Fruit fly (Drosophila melanogaster) whole organism, embryonic: ENCODE data around the gene GIIIspla2.

Experiments
- Atf-2 ChIP-seq: fragments of 200-800 bp; sonication (Bioruptor generic); optimal IDR thresholded peaks from 2 replicates; lab custom pipeline; 2016; ENCODE audit warnings: missing biosample characterization, missing genetic modification characterization
- Atf6 ChIP-seq: fragments of 200-800 bp; sonication (Bioruptor generic); IDR thresholded peaks from 2 replicates; pipeline ENCODE4 v1.3.6; 2022; ENCODE audit warnings: missing biosample characterization, missing genetic modification characterization
- CG10274 ChIP-seq: fragments of 200-800 bp; sonication (Bioruptor generic); optimal IDR thresholded peaks from 3 replicates; lab custom pipeline; 2017; ENCODE audit warnings: missing biosample characterization, mild to moderate bottlenecking, missing genetic modification characterization
- CG10543 ChIP-seq: fragments of 200-800 bp; sonication (Bioruptor generic); optimal IDR thresholded peaks from 3 replicates; lab custom pipeline; 2017; ENCODE audit warnings: missing biosample characterization, mild to moderate bottlenecking, missing genetic modification characterization, moderate library complexity
- CG13424 ChIP-seq: fragments of 200-800 bp; sonication (Bioruptor generic); optimal IDR thresholded peaks from 2 replicates; lab custom pipeline; 2019; ENCODE audit warnings: missing biosample characterization, mild to moderate bottlenecking, missing genetic modification characterization, moderate library complexity
- CG17829 ChIP-seq: fragments of 200-800 bp; optimal IDR thresholded peaks from 2 replicates; lab custom pipeline; 2019; ENCODE audit warnings: missing biosample characterization, mild to moderate bottlenecking, missing genetic modification characterization, moderate library complexity
- CG32767 ChIP-seq: fragments of 200-800 bp; sonication (Bioruptor generic); IDR thresholded peaks from 2 replicates; pipeline ENCODE4 v1.3.6; 2022; ENCODE audit warnings: missing biosample characterization, missing genetic modification characterization
- CG3281 ChIP-seq: fragments of 200-800 bp; sonication (Bioruptor generic); optimal IDR thresholded peaks from 3 replicates; lab custom pipeline; 2017; ENCODE audit warnings: missing biosample characterization, mild to moderate bottlenecking, missing genetic modification characterization
- CG4360 ChIP-seq: fragments of 200-800 bp; sonication (Bioruptor generic); IDR thresholded peaks from 2 replicates; pipeline ENCODE4 v1.3.6; 2022; ENCODE audit warnings: missing biosample characterization, missing genetic modification characterization
- CG6683 ChIP-seq: fragments of 200-800 bp; sonication (Bioruptor generic); optimal IDR thresholded peaks from 2 replicates; lab custom pipeline; 2017; ENCODE audit warnings: missing biosample characterization, mild to moderate bottlenecking, missing genetic modification characterization, missing genetic modification reagents
- CG7372 ChIP-seq: fragments of 200-800 bp; sonication (Bioruptor generic); IDR thresholded peaks from 2 replicates; pipeline ENCODE4 v1.3.6; 2022; ENCODE audit warnings: missing biosample characterization, missing genetic modification characterization
- CG7556 ChIP-seq: fragments of 200-800 bp; sonication (Bioruptor generic); optimal IDR thresholded peaks from 2 replicates; lab custom pipeline; 2017; ENCODE audit warnings: missing biosample characterization, mild to moderate bottlenecking, missing genetic modification characterization
- CG9817 ChIP-seq: fragments of 200-800 bp; sonication (Bioruptor generic); optimal IDR thresholded peaks from 2 replicates; lab custom pipeline; 2018; ENCODE audit warnings: missing biosample characterization, mild to moderate bottlenecking, missing genetic modification characterization, moderate library complexity
- CTCF ChIP-seq: fragments of 200-800 bp; sonication (Bioruptor generic); optimal IDR thresholded peaks from 2 replicates; lab custom pipeline; 2017; ENCODE audit warnings: missing biosample characterization, mild to moderate bottlenecking, missing genetic modification characterization, moderate library complexity
- D ChIP-seq, 2 experiments: fragments of 200-800 bp in 1 of 2; fragments of >200 bp in 1 of 2; sonication (Bioruptor generic) in 1 of 2; optimal IDR thresholded peaks; 2 replicates in 1 of 2; 3 replicates in 1 of 2; lab custom pipeline; 2017; ENCODE audit warnings: mild to moderate bottlenecking in 1 of 2, missing biosample characterization in 1 of 2, missing genetic modification characterization in 1 of 2, missing genetic modification reagents in 1 of 2
- Deaf1 ChIP-seq: fragments of 200-800 bp; optimal IDR thresholded peaks from 3 replicates; lab custom pipeline; 2019; ENCODE audit warnings: missing biosample characterization, mild to moderate bottlenecking, missing genetic modification characterization, moderate library complexity
- ERR ChIP-seq: fragments of 200-800 bp; sonication (Bioruptor generic); optimal IDR thresholded peaks from 2 replicates; lab custom pipeline; 2016; ENCODE audit warnings: missing biosample characterization, missing genetic modification characterization
- Eip74EF ChIP-seq, 2 experiments: fragments of 200-800 bp in 1 of 2; fragments of >200 bp in 1 of 2; sonication (Bioruptor generic) in 1 of 2; optimal IDR thresholded peaks; 2 replicates each; lab custom pipeline; 2017 to 2019; ENCODE audit warnings: missing biosample characterization in 2 of 2, missing genetic modification characterization in 2 of 2, mild to moderate bottlenecking in 1 of 2, moderate library complexity in 1 of 2
- GATAe ChIP-seq: fragments of 200-800 bp; sonication (Bioruptor generic); conservative IDR thresholded peaks from 2 replicates; pipeline ENCODE4 v1.3.6; 2022; ENCODE audit warnings: missing biosample characterization, missing genetic modification characterization
- HLH3B ChIP-seq: fragments of 200-800 bp; sonication (Bioruptor generic); IDR thresholded peaks from 2 replicates; pipeline ENCODE4 v1.3.6; 2022; ENCODE audit warnings: missing biosample characterization, missing genetic modification characterization
- HmgZ ChIP-seq: fragments of 200-800 bp; sonication (Bioruptor generic); optimal IDR thresholded peaks from 2 replicates; lab custom pipeline; 2018; ENCODE audit warnings: missing biosample characterization, mild to moderate bottlenecking, missing genetic modification characterization
- Hr3 ChIP-seq: fragments of 200-800 bp; sonication (Bioruptor generic); optimal IDR thresholded peaks from 3 replicates; lab custom pipeline; 2016; ENCODE audit warnings: missing biosample characterization, missing genetic modification characterization
- Lpt ChIP-seq: fragments of >200 bp; optimal IDR thresholded peaks from 2 replicates; lab custom pipeline; 2018; ENCODE audit warnings: missing biosample characterization, missing genetic modification characterization
- MBD-R2 ChIP-seq: fragments of 200-800 bp; sonication (Bioruptor generic); IDR thresholded peaks from 2 replicates; pipeline ENCODE4 v1.3.6; 2022; ENCODE audit warnings: missing biosample characterization, missing genetic modification characterization
- Med ChIP-seq: fragments of 200-800 bp; sonication (Bioruptor generic); peaks from one replicate; lab custom pipeline; 2016; ENCODE audit warnings: missing biosample characterization, missing genetic modification characterization, mild to moderate bottlenecking, inconsistent platforms, moderate library complexity
- Meics ChIP-seq: fragments of 200-800 bp; sonication (Bioruptor generic); optimal IDR thresholded peaks from 2 replicates; lab custom pipeline; 2017; ENCODE audit warnings: missing biosample characterization, mild to moderate bottlenecking, missing genetic modification characterization
- NK7.1 ChIP-seq: fragments of 200-800 bp; sonication (Bioruptor generic); optimal IDR thresholded peaks from 3 replicates; lab custom pipeline; 2016; ENCODE audit warnings: missing biosample characterization, missing genetic modification characterization
- Ravus ChIP-seq: fragments of 200-800 bp; sonication (Bioruptor generic); IDR thresholded peaks from 2 replicates; pipeline ENCODE4 v1.3.6; 2022; ENCODE audit warnings: missing biosample characterization, missing genetic modification characterization
- Taf1 ChIP-seq: fragments of 200-800 bp; sonication (Bioruptor generic); IDR thresholded peaks from 2 replicates; pipeline ENCODE4 v1.3.6; 2022; ENCODE audit warnings: missing biosample characterization, missing genetic modification characterization
- Xbp1 ChIP-seq: fragments of 200-800 bp; sonication (Bioruptor generic); optimal IDR thresholded peaks from 3 replicates; lab custom pipeline; 2016; ENCODE audit warnings: missing biosample characterization, mild to moderate bottlenecking, missing genetic modification characterization
- cad ChIP-seq: fragments of >200 bp; optimal IDR thresholded peaks from 2 replicates; lab custom pipeline; 2017; ENCODE audit warnings: missing biosample characterization, missing genetic modification characterization
- chif ChIP-seq, 2 experiments: fragments of 200-800 bp; sonication (Bioruptor generic); optimal IDR thresholded peaks; 3 replicates each; lab custom pipeline; 2016; ENCODE audit warnings: missing biosample characterization in 2 of 2, missing genetic modification characterization in 2 of 2
- ci ChIP-seq: fragments of 200-800 bp; sonication (Bioruptor generic); IDR thresholded peaks from 3 replicates; pipeline ENCODE4 v1.3.6; 2022; ENCODE audit warnings: missing biosample characterization, missing genetic modification characterization
- cwo ChIP-seq: fragments of 200-800 bp; sonication (Bioruptor generic); optimal IDR thresholded peaks from 3 replicates; lab custom pipeline; 2017; ENCODE audit warnings: missing biosample characterization, missing genetic modification characterization, mild to moderate bottlenecking, moderate library complexity, missing genetic modification reagents
- dm ChIP-seq: fragments of 200-800 bp; sonication (Bioruptor generic); optimal IDR thresholded peaks from 3 replicates; lab custom pipeline; 2016; ENCODE audit warnings: missing biosample characterization, missing genetic modification characterization
- ems ChIP-seq: fragments of 200-800 bp; sonication (Bioruptor generic); optimal IDR thresholded peaks from 3 replicates; lab custom pipeline; 2016; ENCODE audit warnings: missing biosample characterization, missing genetic modification characterization
- eyg ChIP-seq: fragments of 200-800 bp; sonication (Bioruptor generic); optimal IDR thresholded peaks from 3 replicates; lab custom pipeline; 2016; ENCODE audit warnings: missing biosample characterization, missing genetic modification characterization
- grau ChIP-seq: fragments of 200-800 bp; optimal IDR thresholded peaks from 3 replicates; lab custom pipeline; 2019; ENCODE audit warnings: missing biosample characterization, mild to moderate bottlenecking, missing genetic modification characterization, moderate library complexity
- inv ChIP-seq: fragments of 200-800 bp; sonication (Bioruptor generic); IDR thresholded peaks from 2 replicates; pipeline ENCODE4 v1.3.6; 2022; ENCODE audit warnings: missing biosample characterization, missing genetic modification characterization; ENCODE audit not compliant: partially characterized antibody
- jumu ChIP-seq: fragments of 200-800 bp; sonication (Bioruptor generic); optimal IDR thresholded peaks from 3 replicates; lab custom pipeline; 2016; ENCODE audit warnings: missing biosample characterization, missing genetic modification characterization
- klu ChIP-seq: fragments of 200-800 bp; sonication (Bioruptor generic); IDR thresholded peaks from 2 replicates; pipeline ENCODE4 v1.3.6; 2022; ENCODE audit warnings: missing biosample characterization, missing genetic modification characterization
- mam ChIP-seq: fragments of 200-800 bp; sonication (Bioruptor generic); optimal IDR thresholded peaks from 3 replicates; lab custom pipeline; 2016; ENCODE audit warnings: missing biosample characterization, missing genetic modification characterization
- pho ChIP-seq: fragments of 200-800 bp; sonication (Bioruptor generic); optimal IDR thresholded peaks from 2 replicates; lab custom pipeline; 2016; ENCODE audit warnings: missing biosample characterization, missing genetic modification characterization
- prd ChIP-seq, 3 experiments: fragments of >200 bp in 2 of 3; fragments of 200-800 bp in 1 of 3; sonication (Bioruptor generic) in 1 of 3; optimal IDR thresholded peaks in 2 of 3; IDR thresholded peaks in 1 of 3; 2 replicates in 2 of 3; 3 replicates in 1 of 3; pipeline versions ENCODE4 v1.3.6 to Lab custom; 2017 to 2022; ENCODE audit warnings: missing biosample characterization in 1 of 3, missing genetic modification characterization in 1 of 3
- sim ChIP-seq: fragments of 200-800 bp; sonication (Bioruptor generic); IDR thresholded peaks from 2 replicates; pipeline ENCODE4 v1.3.6; 2022; ENCODE audit warnings: missing biosample characterization, missing genetic modification characterization
- sima ChIP-seq: fragments of 200-800 bp; sonication (Bioruptor generic); optimal IDR thresholded peaks from 2 replicates; lab custom pipeline; 2016; ENCODE audit warnings: missing biosample characterization, missing genetic modification characterization
- toy ChIP-seq: fragments of 200-800 bp; sonication (Bioruptor generic); IDR thresholded peaks from 2 replicates; pipeline ENCODE4 v1.3.6; 2022; ENCODE audit warnings: missing biosample characterization, missing genetic modification characterization
- trem ChIP-seq: fragments of 200-800 bp; optimal IDR thresholded peaks from 3 replicates; lab custom pipeline; 2019; ENCODE audit warnings: missing biosample characterization, mild to moderate bottlenecking, missing genetic modification characterization, moderate library complexity
- wek ChIP-seq: fragments of 200-800 bp; sonication (Bioruptor generic); optimal IDR thresholded peaks from 3 replicates; lab custom pipeline; 2018; ENCODE audit warnings: missing biosample characterization, mild to moderate bottlenecking, missing genetic modification characterization, moderate library complexity
- yki ChIP-seq: fragments of >200 bp; optimal IDR thresholded peaks from 3 replicates; lab custom pipeline; 2018
- zfh2 ChIP-seq: fragments of 200-800 bp; sonication (Bioruptor generic); optimal IDR thresholded peaks from 2 replicates; lab custom pipeline; 2016; ENCODE audit warnings: missing biosample characterization, missing genetic modification characterization

The GIIIspla2 gene

dm6 chrX:8202724-8203362, 45.4 kb downstream of the GIIIspla2 start (continued):
- TF ChIP-seq ems = no peak
- no peak for TF ChIP-seq zfh2
- TF ChIP-seq mam (GFP tag; lab: Kevin White, UChicago) = no peak
- peak; percentile 21 for TF ChIP-seq Meics (GFP tag; lab: Kevin White, UChicago)
- no peak for TF ChIP-seq D (optimal IDR thresholded peaks at IDR 0.05; lab: Kevin White, UChicago)
- TF ChIP-seq D (GFP tag; optimal IDR thresholded peaks at IDR 0.05; lab: Kevin White, UChicago) = no peak
- TF ChIP-seq CG7372 (GFP tag; lab: Robert Waterston, UW) = no peak
- no peak for TF ChIP-seq chif (GFP tag; optimal IDR thresholded peaks at IDR 0.05; lab: Kevin White, UChicago)
- TF ChIP-seq Atf-2 (GFP tag; lab: Kevin White, UChicago) = no peak
- TF ChIP-seq CG6683 (GFP tag; lab: Kevin White, UChicago) = no peak
- TF ChIP-seq wek (GFP tag; lab: Kevin White, UChicago) = no peak
- TF ChIP-seq inv (GFP tag; lab: Robert Waterston, UW) = no peak
- no peak for TF ChIP-seq CG4360 (GFP tag; lab: Robert Waterston, UW)
- TF ChIP-seq MBD-R2 = no peak
- no peak for TF ChIP-seq CG32767 (GFP tag; lab: Robert Waterston, UW)
- TF ChIP-seq cwo (GFP tag; lab: Kevin White, UChicago) = peak; percentile 43
- TF ChIP-seq prd (optimal IDR thresholded peaks at IDR 0.05; lab: Kevin White, UChicago) = no peak
- TF ChIP-seq prd (GFP tag; IDR thresholded peaks at IDR 0.05; lab: Robert Waterston, UW) = peak; percentile 29; the same call in 1 of the 3 replicates
- no peak for TF ChIP-seq ERR (GFP tag; lab: Kevin White, UChicago)
- TF ChIP-seq NK7.1 = no peak
- TF ChIP-seq sim = no peak
- TF ChIP-seq CG7556 (GFP tag; lab: Kevin White, UChicago) = peak; percentile 53
- peak; percentile 33 for TF ChIP-seq CG10543
- TF ChIP-seq pho (GFP tag; lab: Kevin White, UChicago) = peak; percentile 11
- no peak for TF ChIP-seq Taf1 (GFP tag; lab: Robert Waterston, UW)
- no peak for TF ChIP-seq eyg (GFP tag; lab: Kevin White, UChicago)
- no peak for TF ChIP-seq klu (GFP tag; lab: Robert Waterston, UW)
- no peak for TF ChIP-seq HmgZ (tag; lab: Kevin White, UChicago)
- TF ChIP-seq grau = peak; percentile 34
- TF ChIP-seq CG9817 (tag; lab: Kevin White, UChicago) = peak; percentile 4
- TF ChIP-seq cad (GFP tag; lab: Kevin White, UChicago) = no peak
- TF ChIP-seq Med = peak; percentile 77
- no peak for TF ChIP-seq Eip74EF (GFP tag; optimal IDR thresholded peaks at IDR 0.05; lab: Kevin White, UChicago)
- no peak for TF ChIP-seq Deaf1 (tag; lab: Kevin White, UChicago)
- no peak for TF ChIP-seq sima (GFP tag; lab: Kevin White, UChicago)
- TF ChIP-seq jumu (GFP tag; lab: Kevin White, UChicago) = no peak
- TF ChIP-seq CG17829 (tag; lab: Kevin White, UChicago) = no peak
- no peak for TF ChIP-seq yki (lab: Kevin White, UChicago)
- TF ChIP-seq toy (GFP tag; lab: Robert Waterston, UW) = no peak
- no peak for TF ChIP-seq dm (GFP tag; lab: Kevin White, UChicago)
- no peak for TF ChIP-seq ci (GFP tag; lab: Robert Waterston, UW)
- no peak for TF ChIP-seq HLH3B (GFP tag; lab: Robert Waterston, UW)
- no peak for TF ChIP-seq Atf6
- TF ChIP-seq Hr3 (GFP tag; lab: Kevin White, UChicago) = peak; percentile 10
- no peak for TF ChIP-seq GATAe
- TF ChIP-seq CG13424 (tag; lab: Kevin White, UChicago) = peak; percentile 41
- TF ChIP-seq CG3281 (GFP tag; lab: Kevin White, UChicago) = peak; percentile 41
- no peak for TF ChIP-seq CG10274
- TF ChIP-seq Ravus (GFP tag; lab: Robert Waterston, UW) = no peak
- no peak for TF ChIP-seq Lpt
- TF ChIP-seq trem = no peak
- TF ChIP-seq CTCF = no peak
- peak; percentile 21 for TF ChIP-seq Xbp1
